Worm (Caenorhabditis elegans) whole organism, mixed stage, embryonic: ENCODE results near the gene srlf-15.

Experiments used
- M03D4.4 ChIP-seq: sonication (generic microtip); optimal IDR thresholded peaks from 2 replicates; lab custom pipeline; 2017; ENCODE audit warnings: mild to moderate bottlenecking, missing genetic modification characterization, missing compliant biosample characterization
- bed-3 ChIP-seq: fragments of 200-800 bp; sonication (Bioruptor generic); optimal IDR thresholded peaks from 3 replicates; lab custom pipeline; 2018; ENCODE audit warnings: mild to moderate bottlenecking, missing genetic modification characterization, moderate library complexity, missing compliant biosample characterization
- blmp-1 ChIP-seq: fragments of 150-350 bp; optimal IDR thresholded peaks from 2 replicates; lab custom pipeline; 2014; ENCODE audit warnings: missing biosample characterization, missing genetic modification characterization
- ceh-39 ChIP-seq: fragments of 150-350 bp; optimal IDR thresholded peaks from 2 replicates; lab custom pipeline; 2014; ENCODE audit warnings: missing biosample characterization, missing genetic modification characterization
- ceh-43 ChIP-seq: fragments of 200-800 bp; sonication (Bioruptor generic); optimal IDR thresholded peaks from 2 replicates; lab custom pipeline; 2018; ENCODE audit warnings: mild to moderate bottlenecking, missing genetic modification characterization, moderate library complexity, missing compliant biosample characterization
- ceh-83 ChIP-seq: fragments of 200-800 bp; sonication (Bioruptor generic); optimal IDR thresholded peaks from 2 replicates; lab custom pipeline; 2018; ENCODE audit warnings: mild to moderate bottlenecking, missing genetic modification characterization, missing compliant biosample characterization
- ces-1 ChIP-seq: fragments of 150-350 bp; optimal IDR thresholded peaks from 2 replicates; lab custom pipeline; 2014; ENCODE audit warnings: missing biosample characterization, missing genetic modification reagents, missing genetic modification characterization
- cnd-1 ChIP-seq: fragments of 200-800 bp; sonication (Bioruptor generic); optimal IDR thresholded peaks from 2 replicates; lab custom pipeline; 2018; ENCODE audit warnings: mild to moderate bottlenecking, missing genetic modification characterization, missing compliant biosample characterization
- drap-1 ChIP-seq: fragments of 200-800 bp; sonication (Bioruptor generic); optimal IDR thresholded peaks from 3 replicates; lab custom pipeline; 2018; ENCODE audit warnings: mild to moderate bottlenecking, missing genetic modification characterization, missing compliant biosample characterization
- elt-1 ChIP-seq: sonication (generic microtip); optimal IDR thresholded peaks from 2 replicates; lab custom pipeline; 2017; ENCODE audit warnings: missing genetic modification characterization, mild to moderate bottlenecking, missing compliant biosample characterization, antibody characterized with exemption, moderate library complexity, borderline replicate concordance; ENCODE audit not compliant: insufficient read depth
- elt-3 ChIP-seq: fragments of 150-350 bp; optimal IDR thresholded peaks from 2 replicates; lab custom pipeline; 2014; ENCODE audit warnings: missing biosample characterization, missing genetic modification characterization
- flh-1 ChIP-seq: fragments of 200-800 bp; sonication (Bioruptor generic); optimal IDR thresholded peaks from 2 replicates; lab custom pipeline; 2018; ENCODE audit warnings: mild to moderate bottlenecking, missing genetic modification characterization, moderate library complexity, missing compliant biosample characterization
- ham-2 ChIP-seq: fragments of 200-800 bp; sonication (Bioruptor generic); optimal IDR thresholded peaks from 2 replicates; lab custom pipeline; 2018; ENCODE audit warnings: mild to moderate bottlenecking, missing genetic modification characterization, missing compliant biosample characterization
- hlh-1 ChIP-seq: fragments of 150-350 bp; optimal IDR thresholded peaks from 2 replicates; lab custom pipeline; 2014; ENCODE audit warnings: missing biosample characterization, missing genetic modification reagents, missing genetic modification characterization
- lin-13 ChIP-seq: fragments of 150-350 bp; optimal IDR thresholded peaks from 2 replicates; lab custom pipeline; 2014; ENCODE audit warnings: missing biosample characterization, missing genetic modification characterization
- lin-32 ChIP-seq: fragments of 200-800 bp; sonication (Bioruptor generic); optimal IDR thresholded peaks from 2 replicates; lab custom pipeline; 2018; ENCODE audit warnings: mild to moderate bottlenecking, missing genetic modification characterization, missing compliant biosample characterization
- lsy-2 ChIP-seq: fragments of 150-350 bp; optimal IDR thresholded peaks from 2 replicates; lab custom pipeline; 2014; ENCODE audit warnings: missing biosample characterization, missing genetic modification characterization
- mab-5 ChIP-seq: fragments of 150-350 bp; optimal IDR thresholded peaks from 2 replicates; lab custom pipeline; 2014; ENCODE audit warnings: missing biosample characterization, missing genetic modification characterization
- mep-1 ChIP-seq: fragments of 150-350 bp; optimal IDR thresholded peaks from 2 replicates; lab custom pipeline; 2017; ENCODE audit warnings: missing biosample characterization, missing genetic modification reagents, missing genetic modification characterization, inconsistent platforms
- mls-2 ChIP-seq: sonication (generic microtip); optimal IDR thresholded peaks from 2 replicates; lab custom pipeline; 2016; ENCODE audit warnings: mild to moderate bottlenecking, missing genetic modification characterization, moderate library complexity, missing compliant biosample characterization
- nhr-12 ChIP-seq: fragments of 150-350 bp; optimal IDR thresholded peaks from 2 replicates; lab custom pipeline; 2014; ENCODE audit warnings: missing biosample characterization, missing genetic modification characterization
- nhr-2 ChIP-seq: fragments of 150-350 bp; optimal IDR thresholded peaks from 2 replicates; lab custom pipeline; 2014; ENCODE audit warnings: missing biosample characterization, missing genetic modification characterization
- nhr-237 ChIP-seq: fragments of 150-350 bp; optimal IDR thresholded peaks from 2 replicates; lab custom pipeline; 2014; ENCODE audit warnings: missing biosample characterization, missing genetic modification characterization
- nhr-28 ChIP-seq: fragments of 150-350 bp; optimal IDR thresholded peaks from 2 replicates; lab custom pipeline; 2014; ENCODE audit warnings: missing biosample characterization, missing genetic modification characterization
- nhr-76 ChIP-seq: sonication (generic microtip); optimal IDR thresholded peaks from 2 replicates; lab custom pipeline; 2017; ENCODE audit warnings: missing biosample characterization, missing genetic modification characterization
- pha-4 ChIP-seq: fragments of 150-350 bp; optimal IDR thresholded peaks from 2 replicates; lab custom pipeline; 2018; ENCODE audit warnings: missing biosample characterization, missing genetic modification reagents, missing genetic modification characterization
- sem-2 ChIP-seq: fragments of 200-800 bp; sonication (Bioruptor generic); optimal IDR thresholded peaks from 2 replicates; lab custom pipeline; 2018; ENCODE audit warnings: mild to moderate bottlenecking, missing genetic modification characterization, missing compliant biosample characterization
- snpc-4 ChIP-seq: fragments of 150-350 bp; optimal IDR thresholded peaks from 2 replicates; lab custom pipeline; 2014; ENCODE audit warnings: missing biosample characterization, missing genetic modification characterization
- sptf-1 ChIP-seq: sonication (generic microtip); optimal IDR thresholded peaks from 2 replicates; lab custom pipeline; 2017; ENCODE audit warnings: mild to moderate bottlenecking, missing genetic modification characterization, moderate library complexity, missing compliant biosample characterization
- tbx-8 ChIP-seq: fragments of 200-800 bp; sonication (Bioruptor generic); optimal IDR thresholded peaks from 2 replicates; lab custom pipeline; 2018; ENCODE audit warnings: mild to moderate bottlenecking, missing genetic modification characterization, moderate library complexity, missing compliant biosample characterization
- unc-120 ChIP-seq: sonication (generic microtip); optimal IDR thresholded peaks from 2 replicates; lab custom pipeline; 2017; ENCODE audit warnings: missing genetic modification characterization, missing compliant biosample characterization; ENCODE audit not compliant: poor library complexity, severe bottlenecking
- unc-39 ChIP-seq: fragments of 150-350 bp; optimal IDR thresholded peaks from 2 replicates; lab custom pipeline; 2014; ENCODE audit warnings: missing biosample characterization, missing genetic modification characterization
- unc-62 ChIP-seq: fragments of 150-350 bp; optimal IDR thresholded peaks from 2 replicates; lab custom pipeline; 2014; ENCODE audit warnings: missing biosample characterization, missing genetic modification reagents, missing genetic modification characterization
- zip-8 ChIP-seq: fragments of 150-350 bp; optimal IDR thresholded peaks from 2 replicates; lab custom pipeline; 2014; ENCODE audit warnings: missing biosample characterization, missing genetic modification characterization
- ztf-11 ChIP-seq: fragments of 150-350 bp; optimal IDR thresholded peaks from 2 replicates; lab custom pipeline; 2014; ENCODE audit warnings: missing biosample characterization, missing genetic modification characterization

srlf-15 gene

DNA sequence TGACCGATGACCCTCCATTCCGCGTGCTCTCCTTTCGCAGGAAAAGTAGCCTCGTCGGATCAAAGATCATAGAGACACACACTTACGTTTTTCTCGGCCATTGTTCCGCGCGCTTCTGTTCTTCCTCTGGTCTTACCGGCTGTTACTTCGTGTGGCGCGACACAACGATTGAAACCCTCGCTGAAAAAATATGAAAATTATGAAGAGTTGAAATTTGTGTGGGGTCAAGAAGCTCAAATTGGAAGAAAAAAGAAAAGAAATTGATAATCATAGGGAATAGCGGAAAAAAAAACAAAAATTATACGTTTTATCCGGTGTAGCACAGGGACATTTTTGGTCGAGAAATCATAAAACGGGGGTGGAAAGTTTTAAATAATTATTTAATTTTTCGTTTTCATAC, 5.2 kb downstream of the srlf-15 start, which contains the start of gene cey-1:
Gene cey-1 (minus strand): TSS at position 180 of the 400 bp plus-strand sequence.
- TF ChIP-seq lin-13 (tag; lab: Kevin White, UChicago): no peak
- TF ChIP-seq mab-5 (tag; lab: Kevin White, UChicago): no peak
- no peak for TF ChIP-seq pha-4 (tag; lab: Kevin White, UChicago)
- no peak for TF ChIP-seq ceh-83
- no peak for TF ChIP-seq nhr-2 (tag; lab: Kevin White, UChicago)

DNA sequence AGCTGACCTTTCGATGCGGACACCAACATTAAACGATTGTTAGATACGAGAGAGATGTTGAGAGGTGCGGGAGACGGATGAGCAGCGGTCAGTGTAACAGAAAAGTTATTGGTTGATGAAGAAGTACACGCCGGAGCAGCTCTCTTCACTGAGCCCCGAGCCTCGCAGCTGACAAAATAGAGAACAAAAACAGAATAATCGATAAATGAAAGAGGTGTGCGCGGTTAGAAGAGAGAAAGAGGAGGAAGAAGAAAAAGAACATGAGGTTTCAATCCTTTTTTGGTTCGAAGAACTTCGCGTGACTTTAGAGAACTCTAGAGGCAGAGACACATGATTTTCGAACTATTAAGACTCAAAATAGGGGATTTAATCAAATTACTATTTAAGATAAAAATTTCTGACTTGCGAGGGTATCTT, 6.0 kb downstream of the srlf-15 start:
- TF ChIP-seq flh-1 (GFP tag; lab: Kevin White, UChicago): no peak
- TF ChIP-seq elt-1: no peak
- peak; percentile 58 for TF ChIP-seq unc-62 (GFP tag; lab: Kevin White, UChicago)
- no peak for TF ChIP-seq nhr-2 (tag; lab: Kevin White, UChicago)
- TF ChIP-seq ceh-39 (tag; lab: Kevin White, UChicago): no peak
- no peak for TF ChIP-seq pha-4 (tag; lab: Kevin White, UChicago)
- peak; percentile 90 for TF ChIP-seq hlh-1
- no peak for TF ChIP-seq ceh-83
- peak; percentile 42 for TF ChIP-seq M03D4.4 (tag; lab: Kevin White, UChicago)
- TF ChIP-seq lin-32: no peak
- peak; percentile 60 for TF ChIP-seq unc-120
- no peak for TF ChIP-seq snpc-4
- no peak for TF ChIP-seq ces-1 (GFP tag; lab: Kevin White, UChicago)

DNA sequence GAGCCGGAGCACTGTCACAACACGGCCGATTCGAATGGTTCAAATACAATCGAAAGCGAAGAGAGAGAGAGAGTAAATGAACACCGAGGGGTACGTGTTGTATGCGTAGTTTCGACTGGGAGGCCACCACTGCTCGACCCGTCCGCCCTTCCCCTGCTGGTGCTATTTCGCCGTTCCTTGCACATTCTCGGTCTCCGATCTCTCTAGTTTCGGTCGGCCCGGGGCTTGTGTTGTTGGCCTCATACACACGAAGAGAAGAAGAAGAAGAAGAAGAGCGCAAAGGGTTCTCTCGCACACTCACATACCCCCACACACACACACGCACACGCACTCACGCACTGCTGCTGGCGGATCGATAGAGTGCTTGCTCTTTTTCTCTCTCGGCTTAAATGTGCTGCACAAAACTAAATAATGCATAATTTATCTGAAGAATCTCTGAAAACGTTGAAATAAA, 7.0 kb downstream of the srlf-15 start:
- TF ChIP-seq blmp-1 (tag; lab: Kevin White, UChicago): no peak
- TF ChIP-seq ztf-11 (tag; lab: Kevin White, UChicago): peak; percentile 42
- peak; percentile 80 for TF ChIP-seq ces-1 (GFP tag; lab: Kevin White, UChicago)
- peak; percentile 45 for TF ChIP-seq lin-13 (tag; lab: Kevin White, UChicago)
- TF ChIP-seq mep-1: peak; percentile 28
- peak; percentile 41 for TF ChIP-seq lin-32
- TF ChIP-seq nhr-2 (tag; lab: Kevin White, UChicago): peak; percentile 37
- peak; percentile 68 for TF ChIP-seq hlh-1
- TF ChIP-seq cnd-1 (tag; lab: Kevin White, UChicago): peak; percentile 51
- peak; percentile 25 for TF ChIP-seq lsy-2 (tag; lab: Kevin White, UChicago)
- peak; percentile 56 for TF ChIP-seq M03D4.4 (tag; lab: Kevin White, UChicago)
- no peak for TF ChIP-seq flh-1 (GFP tag; lab: Kevin White, UChicago)
- TF ChIP-seq ceh-83: peak; percentile 9
- no peak for TF ChIP-seq nhr-12 (tag; lab: Kevin White, UChicago)
- TF ChIP-seq elt-1: no peak
- TF ChIP-seq bed-3: no peak
- TF ChIP-seq mls-2 (tag; lab: Kevin White, UChicago): peak; percentile 71
- TF ChIP-seq ceh-39 (tag; lab: Kevin White, UChicago): peak; percentile 84
- no peak for TF ChIP-seq snpc-4
- peak; percentile 81 for TF ChIP-seq ham-2 (GFP tag; lab: Kevin White, UChicago)
- TF ChIP-seq drap-1 (GFP tag; lab: Kevin White, UChicago): peak; percentile 67
- TF ChIP-seq pha-4 (tag; lab: Kevin White, UChicago): peak; percentile 30
- TF ChIP-seq mab-5 (tag; lab: Kevin White, UChicago): no peak
- no peak for TF ChIP-seq ceh-43
- TF ChIP-seq nhr-76 (tag; lab: Kevin White, UChicago): no peak
- peak; percentile 81 for TF ChIP-seq unc-120
- TF ChIP-seq sptf-1 (tag; lab: Kevin White, UChicago): peak; percentile 70
- TF ChIP-seq elt-3 (tag; lab: Kevin White, UChicago): no peak
- TF ChIP-seq zip-8 (tag; lab: Kevin White, UChicago): no peak
- no peak for TF ChIP-seq sem-2
- no peak for TF ChIP-seq nhr-28 (tag; lab: Kevin White, UChicago)
- no peak for TF ChIP-seq unc-62 (GFP tag; lab: Kevin White, UChicago)
- TF ChIP-seq unc-39: no peak
- no peak for TF ChIP-seq tbx-8 (GFP tag; lab: Kevin White, UChicago)
- TF ChIP-seq nhr-237 (tag; lab: Kevin White, UChicago): peak; percentile 3
